Fruit fly (Drosophila melanogaster) whole organism, embryonic: Measurements from ENCODE around the gene CG14147.
A peak's percentile ranks its signal among the peaks of the same experiment; 100 is the strongest.

Source experiments
- Abd-B ChIP-seq: fragments of 200-800 bp; sonication (Bioruptor generic); optimal IDR thresholded peaks from 2 replicates; lab custom pipeline; 2018; ENCODE audit warnings: missing biosample characterization, mild to moderate bottlenecking, missing genetic modification characterization, moderate library complexity
- Antp ChIP-seq: fragments of 200-800 bp; sonication (Bioruptor generic); optimal IDR thresholded peaks from 3 replicates; lab custom pipeline; 2016; ENCODE audit warnings: missing biosample characterization, missing genetic modification characterization
- Atf3 ChIP-seq: fragments of 200-800 bp; sonication (Bioruptor generic); optimal IDR thresholded peaks from 3 replicates; lab custom pipeline; 2016; ENCODE audit warnings: missing biosample characterization, missing genetic modification characterization
- CG1024 ChIP-seq: fragments of 200-800 bp; sonication (Bioruptor generic); IDR thresholded peaks from 2 replicates; pipeline ENCODE4 v1.3.6; 2022; ENCODE audit warnings: missing biosample characterization, missing genetic modification characterization
- CG10431 ChIP-seq: fragments of 200-800 bp; sonication (Bioruptor generic); optimal IDR thresholded peaks from 3 replicates; lab custom pipeline; 2018; ENCODE audit warnings: missing biosample characterization, mild to moderate bottlenecking, missing genetic modification characterization
- CG11085 ChIP-seq: fragments of 200-800 bp; sonication (Bioruptor generic); IDR thresholded peaks from 2 replicates; pipeline ENCODE4 v1.3.6; 2022; ENCODE audit warnings: missing biosample characterization, missing genetic modification characterization
- CG11398 ChIP-seq: fragments of 200-800 bp; sonication (Bioruptor generic); optimal IDR thresholded peaks from 2 replicates; lab custom pipeline; 2016; ENCODE audit warnings: missing biosample characterization, missing genetic modification characterization
- CG11723 ChIP-seq: fragments of 200-800 bp; sonication (Bioruptor generic); optimal IDR thresholded peaks from 2 replicates; lab custom pipeline; 2017; ENCODE audit warnings: missing biosample characterization, mild to moderate bottlenecking, missing genetic modification characterization
- CG14667 ChIP-seq: fragments of 200-800 bp; sonication (Bioruptor generic); IDR thresholded peaks from 2 replicates; pipeline ENCODE4 v1.3.6; 2022; ENCODE audit warnings: missing biosample characterization, missing genetic modification characterization
- CG16815 ChIP-seq: fragments of 200-800 bp; sonication (Bioruptor generic); optimal IDR thresholded peaks from 3 replicates; lab custom pipeline; 2017; ENCODE audit warnings: missing biosample characterization, mild to moderate bottlenecking, missing genetic modification characterization
- CG18619 ChIP-seq: fragments of 200-800 bp; sonication (Bioruptor generic); optimal IDR thresholded peaks from 3 replicates; lab custom pipeline; 2017; ENCODE audit warnings: missing biosample characterization, mild to moderate bottlenecking, missing genetic modification characterization
- CG3065 ChIP-seq: fragments of 200-800 bp; sonication (Bioruptor generic); optimal IDR thresholded peaks from 2 replicates; lab custom pipeline; 2016; ENCODE audit warnings: missing biosample characterization, missing genetic modification characterization
- CG31365 ChIP-seq: fragments of 200-800 bp; sonication (Bioruptor generic); optimal IDR thresholded peaks from 2 replicates; lab custom pipeline; 2018; ENCODE audit warnings: missing biosample characterization, mild to moderate bottlenecking, missing genetic modification characterization
- CG4617 ChIP-seq: fragments of 200-800 bp; sonication (Bioruptor generic); optimal IDR thresholded peaks from 3 replicates; lab custom pipeline; 2016; ENCODE audit warnings: missing biosample characterization, missing genetic modification characterization, borderline replicate concordance
- CG6175 ChIP-seq: fragments of 200-800 bp; sonication (Bioruptor generic); IDR thresholded peaks from 3 replicates; pipeline ENCODE4 v1.3.6; 2022; ENCODE audit warnings: missing biosample characterization, missing genetic modification characterization
- CG8388 ChIP-seq: fragments of 200-800 bp; sonication (Bioruptor generic); optimal IDR thresholded peaks from 2 replicates; lab custom pipeline; 2019; ENCODE audit warnings: missing biosample characterization, mild to moderate bottlenecking, missing genetic modification characterization, moderate library complexity
- CG9215 ChIP-seq: fragments of 200-800 bp; sonication (Bioruptor generic); IDR thresholded peaks from 2 replicates; pipeline ENCODE4 v1.3.6; 2022; ENCODE audit warnings: missing biosample characterization, missing genetic modification characterization
- Fer2 ChIP-seq: fragments of 200-800 bp; sonication (Bioruptor generic); optimal IDR thresholded peaks from 2 replicates; lab custom pipeline; 2018; ENCODE audit warnings: missing biosample characterization, mild to moderate bottlenecking, missing genetic modification characterization, moderate library complexity
- Hr78 ChIP-seq, 2 experiments: fragments of 200-800 bp in 1 of 2; fragments of >200 bp in 1 of 2; sonication (Bioruptor generic) in 1 of 2; optimal IDR thresholded peaks; 2 replicates each; lab custom pipeline; 2017 to 2019; ENCODE audit warnings: missing biosample characterization in 2 of 2, missing genetic modification characterization in 2 of 2, mild to moderate bottlenecking in 1 of 2, moderate library complexity in 1 of 2
- Kr ChIP-seq: fragments of 200-800 bp; sonication (Bioruptor generic); optimal IDR thresholded peaks from 2 replicates; lab custom pipeline; 2017; ENCODE audit warnings: missing biosample characterization, mild to moderate bottlenecking, missing genetic modification characterization
- Med ChIP-seq: fragments of 200-800 bp; sonication (Bioruptor generic); peaks from one replicate; lab custom pipeline; 2016; ENCODE audit warnings: missing biosample characterization, missing genetic modification characterization, mild to moderate bottlenecking, inconsistent platforms, moderate library complexity
- Mes4 ChIP-seq: fragments of 200-800 bp; sonication (Bioruptor generic); optimal IDR thresholded peaks from 2 replicates; lab custom pipeline; 2016; ENCODE audit warnings: missing biosample characterization, missing genetic modification characterization
- Mrtf ChIP-seq: fragments of 200-800 bp; sonication (Bioruptor generic); IDR thresholded peaks from 3 replicates; pipeline ENCODE4 v1.3.6; 2022; ENCODE audit warnings: missing biosample characterization, missing genetic modification characterization
- NC2β ChIP-seq: fragments of 200-800 bp; sonication (Bioruptor generic); optimal IDR thresholded peaks from 2 replicates; lab custom pipeline; 2016; ENCODE audit warnings: missing biosample characterization, missing genetic modification characterization
- Nf-YC ChIP-seq: fragments of 200-800 bp; optimal IDR thresholded peaks from 3 replicates; lab custom pipeline; 2019; ENCODE audit warnings: missing biosample characterization, mild to moderate bottlenecking, missing genetic modification characterization, moderate library complexity
- NfI ChIP-seq: fragments of 200-800 bp; sonication (Bioruptor generic); optimal IDR thresholded peaks from 3 replicates; lab custom pipeline; 2018; ENCODE audit warnings: missing biosample characterization, mild to moderate bottlenecking, missing genetic modification characterization, moderate library complexity
- PHDP ChIP-seq: fragments of 200-800 bp; sonication (Bioruptor generic); optimal IDR thresholded peaks from 3 replicates; lab custom pipeline; 2018; ENCODE audit warnings: missing biosample characterization, mild to moderate bottlenecking, missing genetic modification characterization, moderate library complexity
- Ssrp ChIP-seq: fragments of 200-800 bp; sonication (Bioruptor generic); optimal IDR thresholded peaks from 2 replicates; lab custom pipeline; 2018; ENCODE audit warnings: missing biosample characterization, mild to moderate bottlenecking, missing genetic modification characterization, moderate library complexity
- TFAM ChIP-seq: fragments of 200-800 bp; sonication (Bioruptor generic); optimal IDR thresholded peaks from 2 replicates; lab custom pipeline; 2017; ENCODE audit warnings: missing biosample characterization, missing genetic modification characterization, inconsistent platforms
- Trl ChIP-seq, 3 experiments: fragments of >200 bp in 2 of 3; fragments of 200-800 bp in 1 of 3; sonication (Bioruptor generic) in 1 of 3; optimal IDR thresholded peaks; 2 replicates in 1 of 3; 3 replicates in 2 of 3; lab custom pipeline; 2016 to 2017; ENCODE audit warnings: missing biosample characterization in 1 of 3, missing genetic modification characterization in 1 of 3
- aop ChIP-seq: fragments of 200-800 bp; sonication (Bioruptor generic); IDR thresholded peaks from 2 replicates; pipeline ENCODE4 v1.3.6; 2022; ENCODE audit warnings: missing biosample characterization, missing genetic modification characterization
- chn ChIP-seq: fragments of 200-800 bp; sonication (Bioruptor generic); optimal IDR thresholded peaks from 2 replicates; lab custom pipeline; 2016; ENCODE audit warnings: missing biosample characterization, missing genetic modification characterization
- crp ChIP-seq, 2 experiments: fragments of 200-800 bp; sonication (Bioruptor generic); optimal IDR thresholded peaks; 2 replicates in 1 of 2; 3 replicates in 1 of 2; lab custom pipeline; 2017; ENCODE audit warnings: missing biosample characterization in 2 of 2, missing genetic modification characterization in 2 of 2, mild to moderate bottlenecking in 1 of 2, moderate library complexity in 1 of 2
- gem ChIP-seq: fragments of 200-800 bp; sonication (Bioruptor generic); optimal IDR thresholded peaks from 2 replicates; lab custom pipeline; 2019; ENCODE audit warnings: missing biosample characterization, mild to moderate bottlenecking, missing genetic modification characterization, moderate library complexity
- grau ChIP-seq: fragments of 200-800 bp; optimal IDR thresholded peaks from 3 replicates; lab custom pipeline; 2019; ENCODE audit warnings: missing biosample characterization, mild to moderate bottlenecking, missing genetic modification characterization, moderate library complexity
- gsb-n ChIP-seq: fragments of 200-800 bp; sonication (Bioruptor generic); optimal IDR thresholded peaks from 3 replicates; lab custom pipeline; 2018; ENCODE audit warnings: missing biosample characterization, mild to moderate bottlenecking, missing genetic modification characterization
- insv ChIP-seq, 2 experiments: fragments of 200-800 bp; sonication (Bioruptor generic); optimal IDR thresholded peaks; 3 replicates each; lab custom pipeline; 2016 to 2018; ENCODE audit warnings: missing biosample characterization in 2 of 2, missing genetic modification characterization in 2 of 2
- kah ChIP-seq: fragments of 200-800 bp; sonication (Bioruptor generic); optimal IDR thresholded peaks from 2 replicates; lab custom pipeline; 2018; ENCODE audit warnings: missing biosample characterization, mild to moderate bottlenecking, missing genetic modification characterization
- kni ChIP-seq: fragments of 200-800 bp; sonication (Bioruptor generic); optimal IDR thresholded peaks from 3 replicates; lab custom pipeline; 2017; ENCODE audit warnings: mild to moderate bottlenecking, missing biosample characterization, missing genetic modification reagents, missing genetic modification characterization
- lab ChIP-seq: fragments of 200-800 bp; sonication (Bioruptor generic); optimal IDR thresholded peaks from 3 replicates; lab custom pipeline; 2017; ENCODE audit warnings: missing biosample characterization, missing genetic modification characterization, mild to moderate bottlenecking, moderate library complexity, missing genetic modification reagents
- lbe ChIP-seq: fragments of 200-800 bp; sonication (Bioruptor generic); optimal IDR thresholded peaks from 2 replicates; lab custom pipeline; 2016; ENCODE audit warnings: missing biosample characterization, mild to moderate bottlenecking, missing genetic modification characterization
- lola ChIP-seq, 3 experiments: fragments of >200 bp in 2 of 3; fragments of 200-800 bp in 1 of 3; sonication (Bioruptor generic) in 1 of 3; optimal IDR thresholded peaks; 2 replicates each; lab custom pipeline; 2017 to 2019; ENCODE audit warnings: missing biosample characterization in 3 of 3, missing genetic modification characterization in 3 of 3, mild to moderate bottlenecking in 1 of 3, moderate library complexity in 1 of 3
- luna ChIP-seq: fragments of 200-800 bp; sonication (Bioruptor generic); optimal IDR thresholded peaks from 2 replicates; lab custom pipeline; 2016; ENCODE audit warnings: missing biosample characterization, missing genetic modification characterization
- mam ChIP-seq: fragments of 200-800 bp; sonication (Bioruptor generic); optimal IDR thresholded peaks from 3 replicates; lab custom pipeline; 2016; ENCODE audit warnings: missing biosample characterization, missing genetic modification characterization
- odd ChIP-seq: fragments of 200-800 bp; sonication (Bioruptor generic); optimal IDR thresholded peaks from 2 replicates; lab custom pipeline; 2017; ENCODE audit warnings: missing biosample characterization, mild to moderate bottlenecking, missing genetic modification characterization
- pho ChIP-seq: fragments of 200-800 bp; sonication (Bioruptor generic); optimal IDR thresholded peaks from 2 replicates; lab custom pipeline; 2016; ENCODE audit warnings: missing biosample characterization, missing genetic modification characterization
- sens-2 ChIP-seq: fragments of 200-800 bp; sonication (Bioruptor generic); IDR thresholded peaks from 2 replicates; pipeline ENCODE4 v1.3.6; 2022; ENCODE audit warnings: missing biosample characterization, missing genetic modification characterization
- sug ChIP-seq: fragments of 200-800 bp; optimal IDR thresholded peaks from 2 replicates; lab custom pipeline; 2019; ENCODE audit warnings: missing biosample characterization, mild to moderate bottlenecking, missing genetic modification characterization, moderate library complexity
- trh ChIP-seq: fragments of 200-800 bp; sonication (Bioruptor generic); optimal IDR thresholded peaks from 2 replicates; lab custom pipeline; 2016; ENCODE audit warnings: missing biosample characterization, missing genetic modification characterization
- tup ChIP-seq: fragments of 200-800 bp; sonication (Bioruptor generic); optimal IDR thresholded peaks from 2 replicates; lab custom pipeline; 2016; ENCODE audit warnings: missing biosample characterization, mild to moderate bottlenecking, missing genetic modification characterization, moderate library complexity
- wdn ChIP-seq: fragments of 200-800 bp; sonication (Bioruptor generic); IDR thresholded peaks from 2 replicates; pipeline ENCODE4 v1.3.6; 2022; ENCODE audit warnings: missing biosample characterization, missing genetic modification characterization

The CG14147 gene

dm6 chr3L:10951109-10951508, 21.3 kb upstream of the CG14147 start (continued):
- TF ChIP-seq CG1024 (GFP tag; lab: Robert Waterston, UW): no peak
- no peak for TF ChIP-seq luna (GFP tag; lab: Kevin White, UChicago)
- TF ChIP-seq Antp (GFP tag; lab: Kevin White, UChicago): no peak
- no peak for TF ChIP-seq Fer2
- TF ChIP-seq CG10431: no peak
- peak; percentile 62 for TF ChIP-seq grau (tag; lab: Kevin White, UChicago)
- no peak for TF ChIP-seq CG3065 (GFP tag; lab: Kevin White, UChicago)
- TF ChIP-seq Med: no peak
- no peak for TF ChIP-seq CG11398
- TF ChIP-seq PHDP: peak; percentile 30
- TF ChIP-seq lola (GFP tag; optimal IDR thresholded peaks at IDR 0.05; lab: Kevin White, UChicago): peak in 1 of 3 experiments; percentile 86
- TF ChIP-seq CG8388: peak; percentile 61
- TF ChIP-seq trh (GFP tag; lab: Kevin White, UChicago): no peak
- no peak for TF ChIP-seq Atf3
- peak; percentile 66 for TF ChIP-seq Ssrp (tag; lab: Kevin White, UChicago)
- TF ChIP-seq CG31365 (tag; lab: Kevin White, UChicago): no peak
- no peak for TF ChIP-seq CG18619 (GFP tag; lab: Kevin White, UChicago)
- no peak for TF ChIP-seq lab
- TF ChIP-seq CG4617 (GFP tag; lab: Kevin White, UChicago): no peak
- TF ChIP-seq crp (GFP tag; optimal IDR thresholded peaks at IDR 0.05; lab: Kevin White, UChicago): no peak
- no peak for TF ChIP-seq Mrtf (GFP tag; lab: Robert Waterston, UW)
- no peak for TF ChIP-seq NC2β
- no peak for TF ChIP-seq insv (GFP tag; optimal IDR thresholded peaks at IDR 0.05; lab: Kevin White, UChicago)
- TF ChIP-seq CG11085 (GFP tag; lab: Robert Waterston, UW): no peak
- TF ChIP-seq odd (GFP tag; lab: Kevin White, UChicago): no peak
- peak in 1 of 2 experiments; percentile 14 for TF ChIP-seq Hr78 (GFP tag; optimal IDR thresholded peaks at IDR 0.05; lab: Kevin White, UChicago)
- no peak for TF ChIP-seq mam (GFP tag; lab: Kevin White, UChicago)
- TF ChIP-seq NfI (GFP tag; lab: Kevin White, UChicago): no peak
- no peak for TF ChIP-seq kni (GFP tag; lab: Kevin White, UChicago)
- no peak for TF ChIP-seq sens-2 (GFP tag; lab: Robert Waterston, UW)
- TF ChIP-seq CG16815 (GFP tag; lab: Kevin White, UChicago): no peak
- no peak for TF ChIP-seq Nf-YC (tag; lab: Kevin White, UChicago)
- TF ChIP-seq chn (GFP tag; lab: Kevin White, UChicago): no peak
- no peak for TF ChIP-seq Mes4 (GFP tag; lab: Kevin White, UChicago)
- TF ChIP-seq Trl (optimal IDR thresholded peaks at IDR 0.05; lab: Kevin White, UChicago): no peak
- no peak for TF ChIP-seq Trl (GFP tag; optimal IDR thresholded peaks at IDR 0.05; lab: Kevin White, UChicago)
- TF ChIP-seq CG6175 (GFP tag; lab: Robert Waterston, UW): no peak
- no peak for TF ChIP-seq aop (GFP tag; lab: Robert Waterston, UW)
- no peak for TF ChIP-seq lbe (GFP tag; lab: Kevin White, UChicago)
- peak; percentile 81 for TF ChIP-seq gem (tag; lab: Kevin White, UChicago)
- TF ChIP-seq gsb-n (tag; lab: Kevin White, UChicago): peak; percentile 66
- TF ChIP-seq Kr (GFP tag; lab: Kevin White, UChicago): no peak
- no peak for TF ChIP-seq sug (tag; lab: Kevin White, UChicago)
- no peak for TF ChIP-seq CG9215 (GFP tag; lab: Robert Waterston, UW)
- TF ChIP-seq CG14667 (GFP tag; lab: Robert Waterston, UW): no peak
- TF ChIP-seq CG11723 (GFP tag; lab: Kevin White, UChicago): no peak
- TF ChIP-seq tup (GFP tag; lab: Kevin White, UChicago): no peak
- TF ChIP-seq wdn (GFP tag; lab: Robert Waterston, UW): no peak
- TF ChIP-seq Abd-B: peak; percentile 24
- TF ChIP-seq TFAM (GFP tag; lab: Kevin White, UChicago): no peak
- TF ChIP-seq kah: no peak
- no peak for TF ChIP-seq pho (GFP tag; lab: Kevin White, UChicago)
